Fruit fly (Drosophila melanogaster): ENCODE measurements around the gene Cyp316a1.
"Not testable (repeated sequence)": the region's sequence is repeated elsewhere in the genome, so short reads cannot be mapped to it uniquely, and the experiment has no call there.

dm6 chr3L:7498731-7499130, 7.1 kb downstream of the Cyp316a1 start, which contains the start of gene CG8539:
- not testable (repeated sequence) for TF ChIP-seq CTCF, CG8478 (optimal IDR thresholded peaks at IDR 0.05)
